Fruit fly (Drosophila melanogaster): ENCODE data around the gene CG13946.

The CG13946 gene

DNA sequence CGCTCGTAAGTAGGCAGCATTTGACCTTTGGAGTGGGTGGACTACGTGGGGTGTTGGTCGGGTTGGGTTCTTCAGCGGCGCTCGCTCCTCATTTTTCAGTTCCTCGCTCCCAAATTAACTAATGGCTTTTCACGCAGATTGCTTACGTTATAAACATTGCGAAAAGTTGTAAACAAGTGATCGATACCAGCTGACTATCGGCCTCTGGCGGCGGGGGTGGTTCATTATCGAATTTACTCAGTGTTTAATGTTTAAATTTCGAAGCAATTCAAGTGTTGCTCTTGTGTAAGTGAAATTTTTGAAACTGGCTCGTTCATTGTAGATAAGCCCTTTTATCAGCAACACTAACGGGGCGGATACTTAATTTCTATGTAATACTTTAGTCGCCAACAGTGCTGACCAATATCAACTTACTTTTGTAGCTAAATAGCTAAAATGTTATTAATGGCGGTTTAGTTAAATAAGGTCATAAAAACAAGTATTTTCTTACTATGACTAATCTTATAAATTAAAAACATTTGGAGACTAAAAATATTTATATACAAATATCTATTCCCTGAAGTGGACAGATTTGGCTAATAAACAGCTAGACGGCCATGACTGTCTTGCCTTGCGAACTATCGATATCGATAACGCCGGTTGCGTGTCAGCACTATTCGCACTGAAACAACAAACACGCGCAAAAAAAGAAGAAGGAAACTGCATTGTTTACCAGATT is 43.1 kb downstream of the CG13946 start, which contains the start of the genes PGAP2 and Clp (continued):
- TF ChIP-seq Ets65A (GFP tag) = peak; percentile 95
- TF ChIP-seq pfk (GFP tag; optimal IDR thresholded peaks at IDR 0.05) = no peak
- TF ChIP-seq gcm2 (GFP tag; optimal IDR thresholded peaks at IDR 0.05) = no peak
- peak; percentile 59; the same call in 2 of the 3 replicates for TF ChIP-seq CG2889 (GFP tag; IDR thresholded peaks at IDR 0.05)
- TF ChIP-seq CG13894 (tag; optimal IDR thresholded peaks at IDR 0.05) = no peak
- no peak for TF ChIP-seq Hand (GFP tag; optimal IDR thresholded peaks at IDR 0.05)
- TF ChIP-seq CG2199 (GFP tag; IDR thresholded peaks at IDR 0.05) = no peak
- no peak for TF ChIP-seq Atf3 (GFP tag; optimal IDR thresholded peaks at IDR 0.05)
- no peak for TF ChIP-seq slp2 (GFP tag; optimal IDR thresholded peaks at IDR 0.05)
- peak; percentile 48 for TF ChIP-seq CG1603 (tag; optimal IDR thresholded peaks at IDR 0.05)
- peak; percentile 79 for TF ChIP-seq CG12659 (GFP tag; optimal IDR thresholded peaks at IDR 0.05)
- no peak for TF ChIP-seq insv (GFP tag; optimal IDR thresholded peaks at IDR 0.05)
- TF ChIP-seq CG1832 (GFP tag; optimal IDR thresholded peaks at IDR 0.05) = no peak
- peak; percentile 72 for TF ChIP-seq Hsf (GFP tag; optimal IDR thresholded peaks at IDR 0.05)
- peak; percentile 59 for TF ChIP-seq CG15514 (GFP tag; optimal IDR thresholded peaks at IDR 0.05)
- TF ChIP-seq tin (GFP tag; optimal IDR thresholded peaks at IDR 0.05) = peak; percentile 73
- TF ChIP-seq CG42726 (GFP tag; IDR thresholded peaks at IDR 0.05; ENCODE audit: partially characterized antibody) = no peak
- no peak for TF ChIP-seq Jarid2 (GFP tag; optimal IDR thresholded peaks at IDR 0.05)
- TF ChIP-seq Rx (GFP tag; IDR thresholded peaks at IDR 0.05) = peak; percentile 52; the same call in 1 of the 2 replicates
- no peak for TF ChIP-seq CG2202 (tag; optimal IDR thresholded peaks at IDR 0.05)
- peak; percentile 64 for TF ChIP-seq CG17385 (GFP tag; optimal IDR thresholded peaks at IDR 0.05)
- peak; percentile 43 for TF ChIP-seq kay (GFP tag; optimal IDR thresholded peaks at IDR 0.05)
- TF ChIP-seq CG13624 (GFP tag; optimal IDR thresholded peaks at IDR 0.05) = peak; percentile 20
- peak; percentile 71 for TF ChIP-seq trem (tag; optimal IDR thresholded peaks at IDR 0.05)
- peak; percentile 7 for TF ChIP-seq CrebB (tag; optimal IDR thresholded peaks at IDR 0.05)
- TF ChIP-seq mirr (GFP tag; optimal IDR thresholded peaks at IDR 0.05) = peak; percentile 22
- TF ChIP-seq Antp (GFP tag; optimal IDR thresholded peaks at IDR 0.05) = peak; percentile 31
- TF ChIP-seq gem (tag; optimal IDR thresholded peaks at IDR 0.05) = peak; percentile 89
- peak; percentile 53 for TF ChIP-seq CG18476 (GFP tag; optimal IDR thresholded peaks at IDR 0.05)
- TF ChIP-seq CG2120 (GFP tag; optimal IDR thresholded peaks at IDR 0.05) = peak; percentile 84
- no peak for TF ChIP-seq gsb (GFP tag; IDR thresholded peaks at IDR 0.05)
- no peak for TF ChIP-seq ham (GFP tag; IDR thresholded peaks at IDR 0.05)
- TF ChIP-seq pb (GFP tag; optimal IDR thresholded peaks at IDR 0.05) = no peak
- peak; percentile 33 for TF ChIP-seq Neu2 (GFP tag; optimal IDR thresholded peaks at IDR 0.05; ENCODE audit: borderline replicate concordance)
- TF ChIP-seq tup (GFP tag; optimal IDR thresholded peaks at IDR 0.05) = peak; percentile 13
- peak; percentile 67 for TF ChIP-seq CG12942 (GFP tag; optimal IDR thresholded peaks at IDR 0.05)
- peak; percentile 76 for TF ChIP-seq sisA (GFP tag; IDR thresholded peaks at IDR 0.05)
- peak; percentile 52 for TF ChIP-seq CG10543 (GFP tag; optimal IDR thresholded peaks at IDR 0.05)
- TF ChIP-seq Sry-β (GFP tag; optimal IDR thresholded peaks at IDR 0.05) = peak; percentile 99
- TF ChIP-seq CG11093 (GFP tag; IDR thresholded peaks at IDR 0.05) = peak; percentile 58; the same call in 2 of the 3 replicates
- TF ChIP-seq dmrt99B (tag; optimal IDR thresholded peaks at IDR 0.05) = no peak
- peak; percentile 79 for TF ChIP-seq vvl (GFP tag; IDR thresholded peaks at IDR 0.05)
- peak; percentile 26 for TF ChIP-seq CG11723 (GFP tag; optimal IDR thresholded peaks at IDR 0.05)
- TF ChIP-seq CG15479 (GFP tag; optimal IDR thresholded peaks at IDR 0.05) = peak; percentile 26
- no peak for TF ChIP-seq abd-A (tag; optimal IDR thresholded peaks at IDR 0.05)
- no peak for TF ChIP-seq br (optimal IDR thresholded peaks at IDR 0.05)
- peak; percentile 41 for TF ChIP-seq ems (GFP tag; optimal IDR thresholded peaks at IDR 0.05)
- TF ChIP-seq Poxn (GFP tag; IDR thresholded peaks at IDR 0.05) = peak; percentile 23; the same call in 1 of the 2 replicates
- TF ChIP-seq crol (GFP tag; IDR thresholded peaks at IDR 0.05) = no peak
- no peak for TF ChIP-seq scrt (GFP tag; optimal IDR thresholded peaks at IDR 0.05)

Measured in whole organism, embryonic.